Worm (Caenorhabditis elegans): ENCODE data around the gene adh-1.
A peak's percentile ranks its signal among the peaks of the same experiment; 100 is the strongest.

adh-1 gene

DNA sequence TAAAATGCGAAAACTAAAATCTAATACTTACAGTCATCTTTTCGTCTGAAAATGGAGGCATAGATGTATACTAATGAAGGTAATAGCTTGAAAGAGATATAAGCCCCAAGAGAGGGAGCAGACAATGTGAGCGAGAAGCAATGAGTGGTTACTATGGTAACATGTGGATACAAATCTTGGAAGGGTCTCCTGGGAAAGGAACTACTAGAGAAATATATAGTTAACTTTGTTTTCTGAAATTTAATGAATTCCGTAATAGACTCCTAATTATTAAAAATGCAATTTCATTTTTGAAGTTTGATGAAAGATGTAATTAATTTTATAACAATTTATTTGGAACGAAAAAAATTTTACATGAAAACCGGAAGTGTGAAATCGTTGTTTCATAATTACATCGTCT, 39.3 kb downstream of the adh-1 start, which contains the start of gene osm-6:
Gene osm-6, minus strand, starts transcription at position 101 of the 400 bp plus-strand sequence.
- TF ChIP-seq ces-1 (GFP tag; optimal IDR thresholded peaks at IDR 0.05) (peak; percentile 1), lin-32 (GFP tag; optimal IDR thresholded peaks at IDR 0.05) (no peak)

ce11 chrV:11929046-11929590, 41.1 kb downstream of the adh-1 start, which contains the start of gene F58H1.2:
Gene F58H1.2, plus strand, starts transcription at chrV:11929096.
- TF ChIP-seq M03D4.4 (tag; optimal IDR thresholded peaks at IDR 0.05) (no peak), ztf-11 (tag; optimal IDR thresholded peaks at IDR 0.05) (no peak), zip-8 (tag; optimal IDR thresholded peaks at IDR 0.05) (no peak), nhr-237 (tag; optimal IDR thresholded peaks at IDR 0.05) (no peak), bed-3 (GFP tag; optimal IDR thresholded peaks at IDR 0.05) (no peak), mab-5 (tag; optimal IDR thresholded peaks at IDR 0.05) (no peak), snpc-4 (tag; optimal IDR thresholded peaks at IDR 0.05) (no peak), ces-1 (GFP tag; optimal IDR thresholded peaks at IDR 0.05) (no peak), lin-13 (tag; optimal IDR thresholded peaks at IDR 0.05) (no peak), blmp-1 (tag; optimal IDR thresholded peaks at IDR 0.05) (no peak), ceh-43 (GFP tag; optimal IDR thresholded peaks at IDR 0.05) (no peak), lin-32 (GFP tag; optimal IDR thresholded peaks at IDR 0.05) (no peak), hlh-1 (tag; optimal IDR thresholded peaks at IDR 0.05) (no peak), drap-1 (GFP tag; optimal IDR thresholded peaks at IDR 0.05) (no peak), flh-1 (GFP tag; optimal IDR thresholded peaks at IDR 0.05) (no peak)

DNA sequence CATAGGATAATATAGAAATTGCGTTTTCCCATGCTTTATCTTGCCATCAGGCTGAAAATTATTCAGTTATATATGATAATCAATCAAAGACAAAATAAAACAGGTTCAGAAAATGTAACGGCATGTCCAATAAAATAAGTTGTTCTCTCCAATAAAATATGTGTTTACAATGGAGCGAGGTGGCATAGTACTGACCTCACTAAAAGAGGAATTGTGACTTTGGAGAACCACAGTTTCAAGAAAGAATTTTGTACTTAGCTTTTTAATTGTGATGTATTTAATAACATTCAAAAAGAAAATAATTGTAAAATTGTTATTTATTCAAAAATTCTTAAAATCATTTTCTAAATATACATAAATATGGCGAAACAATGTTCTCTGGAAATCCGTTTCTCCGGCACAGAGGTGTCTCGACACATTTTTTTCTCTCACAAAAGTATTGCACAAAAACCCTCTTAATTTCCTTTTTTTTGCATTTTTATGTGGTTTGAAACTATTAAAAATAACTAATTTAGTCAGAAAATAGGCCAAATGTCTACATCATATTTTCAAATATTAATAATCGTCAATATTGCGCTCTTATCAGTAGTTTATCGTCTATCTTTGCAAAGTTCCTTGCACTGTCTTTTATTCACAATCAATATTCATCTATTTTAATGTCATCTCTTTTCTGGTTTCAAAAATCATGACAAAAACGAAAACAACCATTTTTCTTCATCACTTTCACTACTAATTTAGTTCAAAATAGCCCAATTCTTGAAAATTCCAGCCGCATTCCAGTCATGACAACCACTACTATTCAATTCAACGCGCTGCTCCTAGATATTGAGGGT, 45.4 kb downstream of the adh-1 start, which contains the start of the genes aman-2 and F58H1.3:
Gene aman-2, minus strand, starts transcription at position 51 of the 833 bp plus-strand sequence.
Gene F58H1.3, plus strand, starts transcription at position 783 of the 833 bp plus-strand sequence.
- TF ChIP-seq lsy-2 (tag; optimal IDR thresholded peaks at IDR 0.05) (peak; percentile 31), elt-3 (tag; optimal IDR thresholded peaks at IDR 0.05) (no peak), mep-1 (tag; optimal IDR thresholded peaks at IDR 0.05) (peak; percentile 46), ces-1 (GFP tag; optimal IDR thresholded peaks at IDR 0.05) (peak; percentile 44), mab-5 (tag; optimal IDR thresholded peaks at IDR 0.05) (no peak), nhr-237 (tag; optimal IDR thresholded peaks at IDR 0.05) (peak; percentile 81), nhr-76 (tag; optimal IDR thresholded peaks at IDR 0.05) (no peak), hlh-1 (tag; optimal IDR thresholded peaks at IDR 0.05) (no peak), bed-3 (GFP tag; optimal IDR thresholded peaks at IDR 0.05) (peak; percentile 8), ceh-39 (tag; optimal IDR thresholded peaks at IDR 0.05) (peak; percentile 44), sem-2 (GFP tag; optimal IDR thresholded peaks at IDR 0.05) (no peak), cnd-1 (tag; optimal IDR thresholded peaks at IDR 0.05) (peak; percentile 51), nhr-28 (tag; optimal IDR thresholded peaks at IDR 0.05) (no peak), sptf-1 (tag; optimal IDR thresholded peaks at IDR 0.05) (peak; percentile 55), ceh-43 (GFP tag; optimal IDR thresholded peaks at IDR 0.05) (peak; percentile 21), unc-39 (tag; optimal IDR thresholded peaks at IDR 0.05) (no peak), lin-32 (GFP tag; optimal IDR thresholded peaks at IDR 0.05) (peak; percentile 3), nhr-12 (tag; optimal IDR thresholded peaks at IDR 0.05) (no peak), pha-4 (tag; optimal IDR thresholded peaks at IDR 0.05) (no peak), unc-62 (GFP tag; optimal IDR thresholded peaks at IDR 0.05) (no peak)

DNA sequence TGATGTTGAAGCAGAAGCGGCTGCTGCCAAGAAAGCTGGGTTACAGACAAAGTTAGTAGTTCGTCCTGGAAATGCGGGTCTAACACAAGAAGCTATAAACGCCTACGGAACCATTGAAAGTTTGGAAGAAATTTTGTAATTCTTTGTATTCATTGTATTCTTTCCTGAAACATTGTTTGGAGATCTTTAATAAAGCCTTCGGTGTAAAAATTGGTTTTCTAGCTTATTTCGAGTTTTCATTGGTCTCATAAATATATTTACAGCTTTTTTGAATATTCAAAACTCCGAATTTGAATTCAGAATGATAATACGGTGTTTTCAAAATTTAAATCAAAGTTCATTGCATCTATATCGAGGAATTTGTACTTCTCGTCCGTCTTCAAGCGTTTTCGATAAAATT, 46.8 kb downstream of the adh-1 start, which contains the start of gene F58H1.8:
Gene F58H1.8, plus strand, starts transcription at position 301 of the 400 bp plus-strand sequence.
- TF ChIP-seq snpc-4 (tag; optimal IDR thresholded peaks at IDR 0.05) (no peak), M03D4.4 (tag; optimal IDR thresholded peaks at IDR 0.05) (no peak), flh-1 (GFP tag; optimal IDR thresholded peaks at IDR 0.05) (no peak), lin-32 (GFP tag; optimal IDR thresholded peaks at IDR 0.05) (no peak), ceh-43 (GFP tag; optimal IDR thresholded peaks at IDR 0.05) (no peak), lin-13 (tag; optimal IDR thresholded peaks at IDR 0.05) (no peak), nhr-28 (tag; optimal IDR thresholded peaks at IDR 0.05) (no peak), ham-2 (GFP tag; optimal IDR thresholded peaks at IDR 0.05) (no peak)

DNA sequence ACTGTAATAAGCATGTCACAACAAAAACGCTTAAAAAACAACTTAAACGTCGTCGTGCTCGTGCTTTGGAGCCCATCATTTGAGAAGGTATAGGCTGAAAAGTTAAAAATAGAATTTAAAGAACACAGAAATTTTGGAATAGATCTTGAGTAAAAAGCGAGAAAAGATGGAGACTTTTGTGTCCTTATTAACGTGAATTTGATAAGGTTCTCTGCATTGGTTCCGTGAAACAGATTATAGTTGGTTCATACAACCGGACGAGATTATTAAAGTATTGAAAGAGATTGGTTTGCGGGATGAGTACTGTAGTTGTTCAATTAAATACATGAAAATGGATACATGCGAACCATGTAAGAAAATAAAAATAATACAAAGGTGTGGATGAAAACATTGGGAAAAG, 49.7 kb downstream of the adh-1 start, which contains the start of gene gpla-1:
Gene gpla-1, minus strand, starts transcription at position 101 of the 400 bp plus-strand sequence.
- TF ChIP-seq mls-2 (tag; optimal IDR thresholded peaks at IDR 0.05) (no peak), tbx-8 (GFP tag; optimal IDR thresholded peaks at IDR 0.05) (no peak), cnd-1 (tag; optimal IDR thresholded peaks at IDR 0.05) (no peak), lsy-2 (tag; optimal IDR thresholded peaks at IDR 0.05) (no peak), pha-4 (tag; optimal IDR thresholded peaks at IDR 0.05) (no peak), unc-62 (GFP tag; optimal IDR thresholded peaks at IDR 0.05) (no peak), mep-1 (tag; optimal IDR thresholded peaks at IDR 0.05) (no peak), hlh-1 (tag; optimal IDR thresholded peaks at IDR 0.05) (no peak), lin-13 (tag; optimal IDR thresholded peaks at IDR 0.05) (no peak), ceh-39 (tag; optimal IDR thresholded peaks at IDR 0.05) (no peak), sptf-1 (tag; optimal IDR thresholded peaks at IDR 0.05) (no peak), nhr-12 (tag; optimal IDR thresholded peaks at IDR 0.05) (no peak), ceh-83 (GFP tag; optimal IDR thresholded peaks at IDR 0.05) (no peak), ztf-11 (tag; optimal IDR thresholded peaks at IDR 0.05) (no peak)

Data from whole organism, mixed stage, embryonic.